Fruit fly (Drosophila melanogaster) whole organism, prepupa: ENCODE results near the gene waw.

ENCODE experiments used
- Blimp-1 ChIP-seq: fragments of 200-800 bp; sonication (Bioruptor generic); optimal IDR thresholded peaks from 3 replicates; lab custom pipeline; 2017; ENCODE audit warnings: missing biosample characterization, missing genetic modification characterization, mild to moderate bottlenecking, moderate library complexity, missing genetic modification reagents
- CG10669 ChIP-seq: fragments of 200-800 bp; sonication (Bioruptor generic); optimal IDR thresholded peaks from 3 replicates; lab custom pipeline; 2018; ENCODE audit warnings: missing biosample characterization, mild to moderate bottlenecking, missing genetic modification characterization, moderate library complexity
- CG11902 ChIP-seq: fragments of 200-800 bp; sonication (Bioruptor generic); optimal IDR thresholded peaks from 3 replicates; lab custom pipeline; 2016; ENCODE audit warnings: missing biosample characterization, missing genetic modification characterization
- CG15336 ChIP-seq: fragments of 200-800 bp; sonication (Bioruptor generic); IDR thresholded peaks from 2 replicates; pipeline ENCODE4 v1.3.6; 2022; ENCODE audit warnings: missing biosample characterization, missing genetic modification characterization
- CG1621 ChIP-seq: fragments of 200-800 bp; sonication (Bioruptor generic); optimal IDR thresholded peaks from 3 replicates; lab custom pipeline; 2018; ENCODE audit warnings: missing biosample characterization, mild to moderate bottlenecking, missing genetic modification characterization
- CG16779 ChIP-seq: fragments of 200-800 bp; sonication (Bioruptor generic); optimal IDR thresholded peaks from 3 replicates; lab custom pipeline; 2017; ENCODE audit warnings: missing biosample characterization, mild to moderate bottlenecking, missing genetic modification characterization
- CG3032 ChIP-seq: fragments of 200-800 bp; optimal IDR thresholded peaks from 2 replicates; lab custom pipeline; 2019; ENCODE audit warnings: missing biosample characterization, mild to moderate bottlenecking, missing genetic modification characterization, moderate library complexity
- CG31627 ChIP-seq: fragments of 200-800 bp; sonication (Bioruptor generic); optimal IDR thresholded peaks from 3 replicates; lab custom pipeline; 2016; ENCODE audit warnings: missing biosample characterization, missing genetic modification characterization
- CG32006 ChIP-seq: fragments of 200-800 bp; sonication (Bioruptor generic); optimal IDR thresholded peaks from 3 replicates; lab custom pipeline; 2017; ENCODE audit warnings: missing biosample characterization, mild to moderate bottlenecking, missing genetic modification characterization
- CG3919 ChIP-seq: fragments of 200-800 bp; sonication (Bioruptor generic); optimal IDR thresholded peaks from 3 replicates; lab custom pipeline; 2016; ENCODE audit warnings: missing biosample characterization, missing genetic modification characterization
- CG4318 ChIP-seq: fragments of 200-800 bp; sonication (Bioruptor generic); optimal IDR thresholded peaks from 3 replicates; lab custom pipeline; 2017; ENCODE audit warnings: missing biosample characterization, mild to moderate bottlenecking, missing genetic modification characterization
- CG6163 ChIP-seq: fragments of 200-800 bp; sonication (Bioruptor generic); IDR thresholded peaks from 3 replicates; pipeline ENCODE4 v1.3.6; 2022; ENCODE audit warnings: missing biosample characterization, missing genetic modification characterization
- CG6276 ChIP-seq: fragments of 200-800 bp; sonication (Bioruptor generic); optimal IDR thresholded peaks from 2 replicates; lab custom pipeline; 2017; ENCODE audit warnings: missing biosample characterization, mild to moderate bottlenecking, missing genetic modification characterization
- CG6792 ChIP-seq: fragments of 200-800 bp; sonication (Bioruptor generic); optimal IDR thresholded peaks from 3 replicates; lab custom pipeline; 2016; ENCODE audit warnings: missing biosample characterization, missing genetic modification characterization
- CG6854 ChIP-seq: fragments of 200-800 bp; sonication (Bioruptor generic); optimal IDR thresholded peaks from 2 replicates; lab custom pipeline; 2017; ENCODE audit warnings: missing biosample characterization, mild to moderate bottlenecking, missing genetic modification characterization
- CG7368 ChIP-seq: fragments of 200-800 bp; sonication (Bioruptor generic); optimal IDR thresholded peaks from 3 replicates; lab custom pipeline; 2016; ENCODE audit warnings: missing biosample characterization, missing genetic modification characterization
- CG8319 ChIP-seq: fragments of 200-800 bp; sonication (Bioruptor generic); optimal IDR thresholded peaks from 3 replicates; lab custom pipeline; 2016; ENCODE audit warnings: missing biosample characterization, missing genetic modification characterization
- CG8632 ChIP-seq: fragments of 200-800 bp; sonication (Bioruptor generic); optimal IDR thresholded peaks from 3 replicates; lab custom pipeline; 2016; ENCODE audit warnings: missing biosample characterization, missing genetic modification characterization
- Eip75B ChIP-seq: fragments of 200-800 bp; sonication (Bioruptor generic); optimal IDR thresholded peaks from 3 replicates; lab custom pipeline; 2016; ENCODE audit warnings: missing biosample characterization, missing genetic modification characterization
- Eip78C ChIP-seq: fragments of 200-800 bp; sonication (Bioruptor generic); peaks from one replicate; lab custom pipeline; 2016; ENCODE audit warnings: missing biosample characterization, missing genetic modification characterization
- Eip93F ChIP-seq: fragments of 200-800 bp; sonication (Bioruptor generic); optimal IDR thresholded peaks from 2 replicates; lab custom pipeline; 2016; ENCODE audit warnings: missing biosample characterization, mild to moderate bottlenecking, missing genetic modification characterization
- Ets21C ChIP-seq: fragments of 200-800 bp; sonication (Bioruptor generic); optimal IDR thresholded peaks from 3 replicates; lab custom pipeline; 2016; ENCODE audit warnings: missing biosample characterization, missing genetic modification characterization
- Gug ChIP-seq: fragments of 200-800 bp; sonication (Bioruptor generic); IDR thresholded peaks from 2 replicates; pipeline ENCODE4 v1.3.6; 2022; ENCODE audit warnings: missing biosample characterization, missing genetic modification characterization
- Hr38 ChIP-seq: sonication (Bioruptor generic); optimal IDR thresholded peaks from 2 replicates; lab custom pipeline; 2016; ENCODE audit warnings: missing biosample characterization, missing genetic modification characterization
- Hr39 ChIP-seq: fragments of 200-800 bp; sonication (Bioruptor generic); optimal IDR thresholded peaks from 2 replicates; lab custom pipeline; 2016; ENCODE audit warnings: missing biosample characterization, missing genetic modification characterization
- Hr4 ChIP-seq: fragments of 200-800 bp; sonication (Bioruptor generic); optimal IDR thresholded peaks from 3 replicates; lab custom pipeline; 2016; ENCODE audit warnings: missing biosample characterization, missing genetic modification characterization
- Met ChIP-seq: fragments of 200-800 bp; sonication (Bioruptor generic); optimal IDR thresholded peaks from 3 replicates; lab custom pipeline; 2016; ENCODE audit warnings: missing biosample characterization, missing genetic modification characterization
- OdsH ChIP-seq: fragments of 200-800 bp; sonication (Bioruptor generic); optimal IDR thresholded peaks from 3 replicates; lab custom pipeline; 2016; ENCODE audit warnings: missing biosample characterization, missing genetic modification characterization
- Sox102F ChIP-seq: fragments of 200-800 bp; sonication (Bioruptor generic); optimal IDR thresholded peaks from 2 replicates; lab custom pipeline; 2016; ENCODE audit warnings: missing biosample characterization, mild to moderate bottlenecking, missing genetic modification characterization
- achi ChIP-seq: fragments of 200-800 bp; sonication (Bioruptor generic); optimal IDR thresholded peaks from 3 replicates; lab custom pipeline; 2016; ENCODE audit warnings: missing biosample characterization, missing genetic modification characterization
- acj6 ChIP-seq: fragments of 200-800 bp; sonication (Bioruptor generic); optimal IDR thresholded peaks from 3 replicates; lab custom pipeline; 2016; ENCODE audit warnings: missing biosample characterization, missing genetic modification characterization
- cyc ChIP-seq: fragments of 200-800 bp; sonication (Bioruptor generic); optimal IDR thresholded peaks from 3 replicates; lab custom pipeline; 2016; ENCODE audit warnings: missing biosample characterization, missing genetic modification characterization
- dac ChIP-seq: fragments of 200-800 bp; sonication (Bioruptor generic); optimal IDR thresholded peaks from 2 replicates; lab custom pipeline; 2017; ENCODE audit warnings: missing biosample characterization, mild to moderate bottlenecking, missing genetic modification characterization
- dsx ChIP-seq: fragments of 200-800 bp; optimal IDR thresholded peaks from 3 replicates; lab custom pipeline; 2019; ENCODE audit warnings: missing biosample characterization, mild to moderate bottlenecking, missing genetic modification characterization, moderate library complexity; ENCODE audit not compliant: poor library complexity, severe bottlenecking
- eg ChIP-seq: fragments of 200-800 bp; sonication (Bioruptor generic); IDR thresholded peaks from 3 replicates; pipeline ENCODE4 v1.3.6; 2022; ENCODE audit warnings: missing biosample characterization, missing genetic modification characterization
- esn ChIP-seq: fragments of 200-800 bp; sonication (Bioruptor generic); optimal IDR thresholded peaks from 2 replicates; lab custom pipeline; 2016; ENCODE audit warnings: missing biosample characterization, mild to moderate bottlenecking, missing genetic modification characterization, moderate library complexity
- fd59A ChIP-seq: fragments of 200-800 bp; sonication (Bioruptor generic); optimal IDR thresholded peaks from 2 replicates; lab custom pipeline; 2017; ENCODE audit warnings: missing biosample characterization, mild to moderate bottlenecking, missing genetic modification characterization, missing genetic modification reagents
- fkh ChIP-seq: fragments of 200-800 bp; sonication (Bioruptor generic); optimal IDR thresholded peaks from 3 replicates; lab custom pipeline; 2017; ENCODE audit warnings: missing biosample characterization, mild to moderate bottlenecking, missing genetic modification characterization, moderate library complexity
- net ChIP-seq: fragments of 200-800 bp; sonication (Bioruptor generic); optimal IDR thresholded peaks from 3 replicates; lab custom pipeline; 2016; ENCODE audit warnings: missing biosample characterization, missing genetic modification characterization
- pdm3 ChIP-seq: fragments of 200-800 bp; sonication (Bioruptor generic); optimal IDR thresholded peaks from 3 replicates; lab custom pipeline; 2016; ENCODE audit warnings: missing biosample characterization, missing genetic modification characterization
- salr ChIP-seq, 2 experiments: fragments of 200-800 bp; sonication (Bioruptor generic); optimal IDR thresholded peaks; 3 replicates each; lab custom pipeline; 2016 to 2018; ENCODE audit warnings: missing biosample characterization in 2 of 2, missing genetic modification characterization in 2 of 2, mild to moderate bottlenecking in 1 of 2
- spab ChIP-seq: fragments of 200-800 bp; sonication (Bioruptor generic); optimal IDR thresholded peaks from 2 replicates; lab custom pipeline; 2017; ENCODE audit warnings: missing biosample characterization, mild to moderate bottlenecking, missing genetic modification characterization, missing genetic modification reagents
- ss ChIP-seq, 2 experiments: fragments of 200-800 bp; sonication (Bioruptor generic); optimal IDR thresholded peaks; 2 replicates in 1 of 2; 3 replicates in 1 of 2; lab custom pipeline; 2017 to 2018; ENCODE audit warnings: mild to moderate bottlenecking in 2 of 2, missing biosample characterization in 2 of 2, missing genetic modification characterization in 2 of 2, moderate library complexity in 1 of 2
- svp ChIP-seq: fragments of 200-800 bp; sonication (Bioruptor generic); peaks from one replicate; lab custom pipeline; 2016; ENCODE audit warnings: missing biosample characterization, missing genetic modification characterization
- topi ChIP-seq: fragments of 200-800 bp; sonication (Bioruptor generic); optimal IDR thresholded peaks from 3 replicates; lab custom pipeline; 2016; ENCODE audit warnings: missing biosample characterization, missing genetic modification characterization
- vri ChIP-seq: fragments of 200-800 bp; sonication (Bioruptor generic); optimal IDR thresholded peaks from 3 replicates; lab custom pipeline; 2016; ENCODE audit warnings: missing biosample characterization, mild to moderate bottlenecking, missing genetic modification characterization

The waw gene

dm6 chrX:21322289-21322981 lies 40.4 kb upstream of the waw start (continued):
- TF ChIP-seq topi (peak; percentile 49), net (GFP tag; lab: Kevin White, UChicago) (no peak), Blimp-1 (peak; percentile 5), fkh (GFP tag; lab: Kevin White, UChicago) (no peak), Eip93F (no peak), Ets21C (GFP tag; lab: Kevin White, UChicago) (no peak), cyc (GFP tag; lab: Kevin White, UChicago) (peak; percentile 36), CG6854 (no peak), CG6163 (GFP tag; lab: Robert Waterston, UW) (no peak), Eip78C (no peak), CG31627 (no peak), CG6792 (no peak), Hr4 (GFP tag; lab: Kevin White, UChicago) (no peak), CG8319 (no peak), CG32006 (no peak), dac (GFP tag; lab: Kevin White, UChicago) (no peak)
- TF ChIP-seq, all 60 proteins: peak for 17

dm6 chrX:21323171-21323695 lies 39.6 kb upstream of the waw start:
- TF ChIP-seq CG3919 (no peak), CG6854 (no peak), acj6 (GFP tag; lab: Kevin White, UChicago) (no peak), Eip93F (no peak), salr (GFP tag; optimal IDR thresholded peaks at IDR 0.05; lab: Kevin White, UChicago) (no peak), esn (GFP tag; lab: Kevin White, UChicago) (no peak), CG15336 (GFP tag; lab: Robert Waterston, UW) (0 out of 2 replicates have a peak, but pooled peaks have one; percentile 7), Gug (GFP tag; lab: Robert Waterston, UW) (no peak), CG4318 (GFP tag; lab: Kevin White, UChicago) (no peak), dsx (no peak), Eip78C (peak; percentile 43), fkh (GFP tag; lab: Kevin White, UChicago) (no peak), topi (no peak), CG8319 (no peak), eg (no peak), Hr39 (GFP tag; lab: Kevin White, UChicago) (no peak), CG1621 (tag; lab: Kevin White, UChicago) (peak; percentile 39), achi (GFP tag; lab: Kevin White, UChicago) (no peak), Met (GFP tag; lab: Kevin White, UChicago) (no peak), fd59A (GFP tag; lab: Kevin White, UChicago) (no peak), CG6276 (GFP tag; lab: Kevin White, UChicago) (no peak), OdsH (GFP tag; lab: Kevin White, UChicago) (no peak), CG6792 (no peak), Ets21C (GFP tag; lab: Kevin White, UChicago) (no peak), svp (GFP tag; lab: Kevin White, UChicago) (peak; percentile 63), dac (GFP tag; lab: Kevin White, UChicago) (no peak), CG3032 (tag; lab: Kevin White, UChicago) (no peak), CG7368 (GFP tag; lab: Kevin White, UChicago) (no peak), ss (GFP tag; optimal IDR thresholded peaks at IDR 0.05; lab: Kevin White, UChicago) (peak; percentile 27 to 36), pdm3 (GFP tag; lab: Kevin White, UChicago) (no peak), Blimp-1 (no peak), CG8632 (no peak), Hr4 (GFP tag; lab: Kevin White, UChicago) (no peak), CG11902 (no peak), CG10669 (no peak), CG16779 (tag; lab: Kevin White, UChicago) (no peak), net (GFP tag; lab: Kevin White, UChicago) (no peak), CG31627 (no peak), CG6163 (GFP tag; lab: Robert Waterston, UW) (peak; percentile 24; the same call in 2 of the 3 replicates), Hr38 (GFP tag; lab: Kevin White, UChicago) (no peak), Eip75B (no peak), spab (GFP tag; lab: Kevin White, UChicago) (no peak), vri (no peak), cyc (GFP tag; lab: Kevin White, UChicago) (no peak), Sox102F (GFP tag; lab: Kevin White, UChicago) (no peak)
